Fruit fly (Drosophila melanogaster) whole organism, embryonic: ENCODE results near the gene CG33791.

Experiments used
- CG10147 ChIP-seq: fragments of 200-800 bp; sonication (Bioruptor generic); optimal IDR thresholded peaks from 2 replicates; lab custom pipeline; 2019; ENCODE audit warnings: missing biosample characterization, mild to moderate bottlenecking, missing genetic modification characterization, moderate library complexity
- CG10431 ChIP-seq: fragments of 200-800 bp; sonication (Bioruptor generic); optimal IDR thresholded peaks from 3 replicates; lab custom pipeline; 2018; ENCODE audit warnings: missing biosample characterization, mild to moderate bottlenecking, missing genetic modification characterization
- CG12299 ChIP-seq: fragments of 200-800 bp; sonication (Bioruptor generic); optimal IDR thresholded peaks from 2 replicates; lab custom pipeline; 2018; ENCODE audit warnings: missing biosample characterization, mild to moderate bottlenecking, missing genetic modification characterization
- CG13287 ChIP-seq: fragments of 200-800 bp; sonication (Bioruptor generic); IDR thresholded peaks from 2 replicates; pipeline ENCODE4 v1.3.6; 2022; ENCODE audit warnings: missing biosample characterization, missing genetic modification characterization; ENCODE audit not compliant: partially characterized antibody
- CG13424 ChIP-seq: fragments of 200-800 bp; sonication (Bioruptor generic); optimal IDR thresholded peaks from 2 replicates; lab custom pipeline; 2019; ENCODE audit warnings: missing biosample characterization, mild to moderate bottlenecking, missing genetic modification characterization, moderate library complexity
- CG13775 ChIP-seq: fragments of 200-800 bp; sonication (Bioruptor generic); optimal IDR thresholded peaks from 3 replicates; lab custom pipeline; 2017; ENCODE audit warnings: missing biosample characterization, mild to moderate bottlenecking, missing genetic modification characterization
- CG14710 ChIP-seq: fragments of 200-800 bp; sonication (Bioruptor generic); optimal IDR thresholded peaks from 3 replicates; lab custom pipeline; 2019; ENCODE audit warnings: missing biosample characterization, mild to moderate bottlenecking, missing genetic modification characterization, moderate library complexity
- CG16815 ChIP-seq: fragments of 200-800 bp; sonication (Bioruptor generic); optimal IDR thresholded peaks from 3 replicates; lab custom pipeline; 2017; ENCODE audit warnings: missing biosample characterization, mild to moderate bottlenecking, missing genetic modification characterization
- CG2116 ChIP-seq: fragments of 200-800 bp; sonication (Bioruptor generic); optimal IDR thresholded peaks from 3 replicates; lab custom pipeline; 2018; ENCODE audit warnings: missing biosample characterization, mild to moderate bottlenecking, missing genetic modification characterization
- CG2120 ChIP-seq: fragments of 200-800 bp; sonication (Bioruptor generic); optimal IDR thresholded peaks from 3 replicates; lab custom pipeline; 2016; ENCODE audit warnings: missing biosample characterization, missing genetic modification characterization
- CG2712 ChIP-seq: fragments of 200-800 bp; optimal IDR thresholded peaks from 3 replicates; lab custom pipeline; 2019; ENCODE audit warnings: missing biosample characterization, mild to moderate bottlenecking, missing genetic modification characterization, moderate library complexity
- CG32772 ChIP-seq: fragments of 200-800 bp; sonication (Bioruptor generic); IDR thresholded peaks from 2 replicates; pipeline ENCODE4 v1.3.6; 2022; ENCODE audit warnings: missing biosample characterization, missing genetic modification characterization
- CG3281 ChIP-seq: fragments of 200-800 bp; sonication (Bioruptor generic); optimal IDR thresholded peaks from 3 replicates; lab custom pipeline; 2017; ENCODE audit warnings: missing biosample characterization, mild to moderate bottlenecking, missing genetic modification characterization
- CG34224 ChIP-seq: fragments of 200-800 bp; sonication (Bioruptor generic); IDR thresholded peaks from 3 replicates; pipeline ENCODE4 v1.3.6; 2022; ENCODE audit warnings: missing biosample characterization, missing genetic modification characterization; ENCODE audit not compliant: partially characterized antibody
- CG42726 ChIP-seq: fragments of 200-800 bp; sonication (Bioruptor generic); IDR thresholded peaks from 2 replicates; pipeline ENCODE4 v1.3.6; 2022; ENCODE audit warnings: missing biosample characterization, missing genetic modification characterization; ENCODE audit not compliant: partially characterized antibody
- CG43689 ChIP-seq: fragments of 200-800 bp; sonication (Bioruptor generic); IDR thresholded peaks from 2 replicates; pipeline ENCODE4 v1.3.6; 2022; ENCODE audit warnings: missing biosample characterization, missing genetic modification characterization
- CG5245 ChIP-seq: fragments of 200-800 bp; sonication (Bioruptor generic); optimal IDR thresholded peaks from 3 replicates; lab custom pipeline; 2016; ENCODE audit warnings: missing biosample characterization, missing genetic modification characterization
- CG8924 ChIP-seq: fragments of 200-800 bp; optimal IDR thresholded peaks from 3 replicates; lab custom pipeline; 2019; ENCODE audit warnings: missing biosample characterization, mild to moderate bottlenecking, missing genetic modification characterization, moderate library complexity
- CG9437 ChIP-seq: fragments of 200-800 bp; sonication (Bioruptor generic); optimal IDR thresholded peaks from 2 replicates; lab custom pipeline; 2018; ENCODE audit warnings: missing biosample characterization, mild to moderate bottlenecking, missing genetic modification characterization
- CG9727 ChIP-seq: fragments of 200-800 bp; sonication (Bioruptor generic); optimal IDR thresholded peaks from 3 replicates; lab custom pipeline; 2017; ENCODE audit warnings: missing biosample characterization, mild to moderate bottlenecking, missing genetic modification characterization
- CG9817 ChIP-seq: fragments of 200-800 bp; sonication (Bioruptor generic); optimal IDR thresholded peaks from 2 replicates; lab custom pipeline; 2018; ENCODE audit warnings: missing biosample characterization, mild to moderate bottlenecking, missing genetic modification characterization, moderate library complexity
- CHES-1-like ChIP-seq: fragments of 200-800 bp; sonication (Bioruptor generic); optimal IDR thresholded peaks from 2 replicates; lab custom pipeline; 2016; ENCODE audit warnings: missing biosample characterization, missing genetic modification characterization
- Dbx ChIP-seq: fragments of 200-800 bp; sonication (Bioruptor generic); IDR thresholded peaks from 3 replicates; pipeline ENCODE4 v1.3.6; 2022; ENCODE audit warnings: missing biosample characterization, missing genetic modification characterization
- Dek ChIP-seq: fragments of 200-800 bp; sonication (Bioruptor generic); optimal IDR thresholded peaks from 3 replicates; lab custom pipeline; 2019; ENCODE audit warnings: missing biosample characterization, mild to moderate bottlenecking, missing genetic modification characterization, moderate library complexity
- Dip3 ChIP-seq: fragments of 200-800 bp; sonication (Bioruptor generic); optimal IDR thresholded peaks from 3 replicates; lab custom pipeline; 2016; ENCODE audit warnings: missing biosample characterization, missing genetic modification characterization
- Doc3 ChIP-seq: fragments of 200-800 bp; sonication (Bioruptor generic); IDR thresholded peaks from 3 replicates; pipeline ENCODE4 v1.3.6; 2022; ENCODE audit warnings: missing biosample characterization, missing genetic modification characterization; ENCODE audit not compliant: partially characterized antibody
- Ets65A ChIP-seq: fragments of 200-800 bp; sonication (Bioruptor generic); peaks from one replicate; lab custom pipeline; 2016; ENCODE audit warnings: missing biosample characterization, missing genetic modification characterization
- Fer3 ChIP-seq: fragments of 200-800 bp; sonication (Bioruptor generic); optimal IDR thresholded peaks from 2 replicates; lab custom pipeline; 2018; ENCODE audit warnings: missing biosample characterization, mild to moderate bottlenecking, missing genetic modification characterization, moderate library complexity
- HLH54F ChIP-seq: fragments of 200-800 bp; sonication (Bioruptor generic); optimal IDR thresholded peaks from 3 replicates; lab custom pipeline; 2016; ENCODE audit warnings: missing biosample characterization, missing genetic modification characterization
- Hey ChIP-seq: fragments of 200-800 bp; sonication (Bioruptor generic); optimal IDR thresholded peaks from 3 replicates; lab custom pipeline; 2018; ENCODE audit warnings: missing biosample characterization, mild to moderate bottlenecking, missing genetic modification characterization
- Mad ChIP-seq: fragments of 200-800 bp; sonication (Bioruptor generic); optimal IDR thresholded peaks from 2 replicates; lab custom pipeline; 2016; ENCODE audit warnings: missing biosample characterization, missing genetic modification characterization
- Sin3A ChIP-seq: fragments of >200 bp; optimal IDR thresholded peaks from 2 replicates; lab custom pipeline; 2018
- amos ChIP-seq: fragments of 200-800 bp; sonication (Bioruptor generic); IDR thresholded peaks from 2 replicates; pipeline ENCODE4 v1.3.6; 2022; ENCODE audit warnings: missing biosample characterization, missing genetic modification characterization; ENCODE audit not compliant: partially characterized antibody
- bab2 ChIP-seq: fragments of 200-800 bp; sonication (Bioruptor generic); optimal IDR thresholded peaks from 2 replicates; lab custom pipeline; 2016; ENCODE audit warnings: missing biosample characterization, missing genetic modification characterization
- chinmo ChIP-seq: fragments of 200-800 bp; sonication (Bioruptor generic); IDR thresholded peaks from 4 replicates; pipeline ENCODE4 v1.3.6; 2022; ENCODE audit warnings: missing biosample characterization, missing genetic modification characterization; ENCODE audit not compliant: partially characterized antibody
- crp ChIP-seq, 2 experiments: fragments of 200-800 bp; sonication (Bioruptor generic); optimal IDR thresholded peaks; 2 replicates in 1 of 2; 3 replicates in 1 of 2; lab custom pipeline; 2017; ENCODE audit warnings: missing biosample characterization in 2 of 2, missing genetic modification characterization in 2 of 2, mild to moderate bottlenecking in 1 of 2, moderate library complexity in 1 of 2
- dimm ChIP-seq: fragments of 200-800 bp; sonication (Bioruptor generic); IDR thresholded peaks from 2 replicates; pipeline ENCODE4 v1.3.6; 2022; ENCODE audit warnings: missing biosample characterization, missing genetic modification characterization
- dysf ChIP-seq: fragments of 200-800 bp; sonication (Bioruptor generic); IDR thresholded peaks from 3 replicates; pipeline ENCODE4 v1.3.6; 2022; ENCODE audit warnings: missing biosample characterization, missing genetic modification characterization
- exex ChIP-seq: fragments of 200-800 bp; sonication (Bioruptor generic); optimal IDR thresholded peaks from 4 replicates; lab custom pipeline; 2018; ENCODE audit warnings: missing biosample characterization, mild to moderate bottlenecking, missing genetic modification characterization, moderate library complexity
- gfzf ChIP-seq: fragments of 200-800 bp; sonication (Bioruptor generic); optimal IDR thresholded peaks from 2 replicates; lab custom pipeline; 2016; ENCODE audit warnings: missing biosample characterization, mild to moderate bottlenecking, missing genetic modification characterization, moderate library complexity
- grau ChIP-seq: fragments of 200-800 bp; optimal IDR thresholded peaks from 3 replicates; lab custom pipeline; 2019; ENCODE audit warnings: missing biosample characterization, mild to moderate bottlenecking, missing genetic modification characterization, moderate library complexity
- knrl ChIP-seq: fragments of 200-800 bp; sonication (Bioruptor generic); IDR thresholded peaks from 3 replicates; pipeline ENCODE4 v1.3.6; 2022; ENCODE audit warnings: missing biosample characterization, missing genetic modification characterization; ENCODE audit not compliant: partially characterized antibody
- lilli ChIP-seq: fragments of 200-800 bp; sonication (Bioruptor generic); optimal IDR thresholded peaks from 3 replicates; lab custom pipeline; 2016; ENCODE audit warnings: missing biosample characterization, missing genetic modification characterization
- maf-S ChIP-seq: fragments of 200-800 bp; sonication (Bioruptor generic); optimal IDR thresholded peaks from 2 replicates; lab custom pipeline; 2016; ENCODE audit warnings: missing biosample characterization, missing genetic modification characterization
- nerfin-2 ChIP-seq: fragments of 200-800 bp; sonication (Bioruptor generic); IDR thresholded peaks from 2 replicates; pipeline ENCODE4 v1.3.6; 2022; ENCODE audit warnings: missing biosample characterization, missing genetic modification characterization; ENCODE audit not compliant: partially characterized antibody
- pita ChIP-seq: fragments of 200-800 bp; sonication (Bioruptor generic); optimal IDR thresholded peaks from 2 replicates; lab custom pipeline; 2017; ENCODE audit warnings: missing biosample characterization, mild to moderate bottlenecking, missing genetic modification characterization
- prd ChIP-seq, 3 experiments: fragments of >200 bp in 2 of 3; fragments of 200-800 bp in 1 of 3; sonication (Bioruptor generic) in 1 of 3; optimal IDR thresholded peaks in 2 of 3; IDR thresholded peaks in 1 of 3; 2 replicates in 2 of 3; 3 replicates in 1 of 3; pipeline versions ENCODE4 v1.3.6 to Lab custom; 2017 to 2022; ENCODE audit warnings: missing biosample characterization in 1 of 3, missing genetic modification characterization in 1 of 3

CG33791 gene

dm6 chr3L:1618116-1618727, 15.5 kb downstream of the CG33791 start, which contains the start of the genes CG13926, ABCB7 and CG33230 (continued):
- no peak for TF ChIP-seq CG10147
- peak; percentile 64 for TF ChIP-seq lilli
- peak; percentile 14 for TF ChIP-seq CG5245
- peak; percentile 16 for TF ChIP-seq CHES-1-like (GFP tag; lab: Kevin White, UChicago)
- peak; percentile 29 for TF ChIP-seq CG9727 (GFP tag; lab: Kevin White, UChicago)
- 0 out of 4 replicates have a peak, but pooled peaks have one; percentile 18 for TF ChIP-seq chinmo (GFP tag; lab: Robert Waterston, UW)
- no peak for TF ChIP-seq CG2712
- TF ChIP-seq dysf = 0 out of 3 replicates have a peak, but pooled peaks have one; percentile 30
- 0 out of 3 replicates have a peak, but pooled peaks have one; percentile 39 for TF ChIP-seq Doc3 (GFP tag; lab: Robert Waterston, UW)
- TF ChIP-seq CG16815 (GFP tag; lab: Kevin White, UChicago) = no peak
- TF ChIP-seq knrl (GFP tag; lab: Robert Waterston, UW) = peak; percentile 71
- peak; percentile 39 for TF ChIP-seq CG13424 (tag; lab: Kevin White, UChicago)
- TF ChIP-seq Dek = peak; percentile 1
- no peak for TF ChIP-seq CG12299 (tag; lab: Kevin White, UChicago)
- TF ChIP-seq Fer3 (tag; lab: Kevin White, UChicago) = peak; percentile 5
- TF ChIP-seq CG32772 (GFP tag; lab: Robert Waterston, UW) = no peak
- no peak for TF ChIP-seq CG42726 (GFP tag; lab: Robert Waterston, UW)
- peak; percentile 21 for TF ChIP-seq CG9437 (GFP tag; lab: Kevin White, UChicago)
- TF ChIP-seq CG13775 (GFP tag; lab: Kevin White, UChicago) = peak; percentile 35
- TF ChIP-seq pita = no peak
- peak; percentile 36 for TF ChIP-seq bab2
- peak; percentile 37 for TF ChIP-seq grau (tag; lab: Kevin White, UChicago)
- peak; percentile 55 for TF ChIP-seq CG14710 (tag; lab: Kevin White, UChicago)
- peak; percentile 71 for TF ChIP-seq CG2120 (GFP tag; lab: Kevin White, UChicago)
- peak; percentile 1 for TF ChIP-seq Dip3 (GFP tag; lab: Kevin White, UChicago)
- peak; percentile 47; the same call in 1 of the 2 replicates for TF ChIP-seq CG13287 (GFP tag; lab: Robert Waterston, UW)
- TF ChIP-seq gfzf (GFP tag; lab: Kevin White, UChicago) = no peak
- TF ChIP-seq CG2116 = peak; percentile 42
- TF ChIP-seq maf-S (GFP tag; lab: Kevin White, UChicago) = peak; percentile 29
- TF ChIP-seq exex = peak; percentile 39
- peak; percentile 25 for TF ChIP-seq CG10431
- TF ChIP-seq dimm (GFP tag; lab: Robert Waterston, UW) = no peak
- peak; percentile 6 for TF ChIP-seq CG9817 (tag; lab: Kevin White, UChicago)
- TF ChIP-seq HLH54F (GFP tag; lab: Kevin White, UChicago) = peak; percentile 21
- TF ChIP-seq amos (GFP tag; lab: Robert Waterston, UW) = peak; percentile 46; the same call in 1 of the 2 replicates
- peak; percentile 4 for TF ChIP-seq CG8924 (tag; lab: Kevin White, UChicago)
- TF ChIP-seq Ets65A (GFP tag; lab: Kevin White, UChicago) = peak; percentile 92
- TF ChIP-seq crp (GFP tag; optimal IDR thresholded peaks at IDR 0.05; lab: Kevin White, UChicago) = peak; percentile 34 to 92
- peak; percentile 81 for TF ChIP-seq Hey (tag; lab: Kevin White, UChicago)
- TF ChIP-seq nerfin-2 = 0 out of 2 replicates have a peak, but pooled peaks have one; percentile 16
- no peak for TF ChIP-seq CG43689
- 0 out of 3 replicates have a peak, but pooled peaks have one; percentile 42 for TF ChIP-seq Dbx (GFP tag; lab: Robert Waterston, UW)
- no peak for TF ChIP-seq prd (optimal IDR thresholded peaks at IDR 0.05; lab: Kevin White, UChicago)
- TF ChIP-seq prd (GFP tag; IDR thresholded peaks at IDR 0.05; lab: Robert Waterston, UW) = peak; percentile 20; the same call in 2 of the 3 replicates
- TF ChIP-seq Sin3A (lab: Kevin White, UChicago) = peak; percentile 64
- peak; percentile 66; the same call in 2 of the 3 replicates for TF ChIP-seq CG34224 (GFP tag; lab: Robert Waterston, UW)
- peak; percentile 9 for TF ChIP-seq Mad (GFP tag; lab: Kevin White, UChicago)
- peak; percentile 55 for TF ChIP-seq CG3281 (GFP tag; lab: Kevin White, UChicago)
